Worm (Caenorhabditis elegans) whole organism, midembryonic: ENCODE results near the gene F45E1.1.

Source experiments
- T22C8.4 ChIP-seq: fragments of 200-800 bp; sonication (Bioruptor generic); IDR thresholded peaks from 2 replicates; pipeline ENCODE4 v1.3.6; 2022; ENCODE audit warnings: missing genetic modification characterization, missing compliant biosample characterization
- cog-1 ChIP-seq: sonication (generic microtip); optimal IDR thresholded peaks from 2 replicates; lab custom pipeline; 2016; ENCODE audit warnings: missing genetic modification characterization, missing compliant biosample characterization
- flt-1 ChIP-seq: fragments of 200-800 bp; sonication (Bioruptor generic); IDR thresholded peaks from 2 replicates; pipeline ENCODE4 v1.3.6; 2022; ENCODE audit warnings: missing genetic modification characterization, missing compliant biosample characterization
- med-1 ChIP-seq: sonication (generic microtip); optimal IDR thresholded peaks from 2 replicates; lab custom pipeline; 2017; ENCODE audit warnings: missing genetic modification characterization, mild to moderate bottlenecking, missing compliant biosample characterization, antibody characterized with exemption, missing genetic modification reagents; ENCODE audit not compliant: insufficient read depth
- tab-1 ChIP-seq: fragments of 200-800 bp; sonication (Bioruptor generic); IDR thresholded peaks from 2 replicates; pipeline ENCODE4 v1.3.6; 2022; ENCODE audit warnings: missing genetic modification characterization, missing compliant biosample characterization
- ztf-23 ChIP-seq: fragments of 200-800 bp; sonication (Bioruptor generic); IDR thresholded peaks from 2 replicates; pipeline ENCODE4 v1.3.6; 2022; ENCODE audit warnings: missing genetic modification reagents, missing genetic modification characterization, missing compliant biosample characterization

- TF ChIP-seq cog-1 (tag; lab: Kevin White, UChicago) (no peak), med-1 (no peak), tab-1 (GFP tag; lab: Robert Waterston, UW) (no peak), ztf-23 (GFP tag; lab: Robert Waterston, UW) (no peak), T22C8.4 (GFP tag; lab: Robert Waterston, UW) (no peak), flt-1 (GFP tag; lab: Robert Waterston, UW) (no peak)
These were observed 37.5 kb downstream of the F45E1.1 start, which contains the start of gene xol-1 for ce11 chrX:8040967-8041366.
